Fruit fly (Drosophila melanogaster) S2 (cell line): ENCODE measurements around the gene lush.

Source experiments
- CG8478 ChIP-seq: fragments of >200 bp; optimal IDR thresholded peaks from 2 replicates; lab custom pipeline; 2018
- CTCF ChIP-seq, 2 experiments: fragments of >200 bp; optimal IDR thresholded peaks; 2 replicates each; lab custom pipeline; 2018

The lush gene

DNA sequence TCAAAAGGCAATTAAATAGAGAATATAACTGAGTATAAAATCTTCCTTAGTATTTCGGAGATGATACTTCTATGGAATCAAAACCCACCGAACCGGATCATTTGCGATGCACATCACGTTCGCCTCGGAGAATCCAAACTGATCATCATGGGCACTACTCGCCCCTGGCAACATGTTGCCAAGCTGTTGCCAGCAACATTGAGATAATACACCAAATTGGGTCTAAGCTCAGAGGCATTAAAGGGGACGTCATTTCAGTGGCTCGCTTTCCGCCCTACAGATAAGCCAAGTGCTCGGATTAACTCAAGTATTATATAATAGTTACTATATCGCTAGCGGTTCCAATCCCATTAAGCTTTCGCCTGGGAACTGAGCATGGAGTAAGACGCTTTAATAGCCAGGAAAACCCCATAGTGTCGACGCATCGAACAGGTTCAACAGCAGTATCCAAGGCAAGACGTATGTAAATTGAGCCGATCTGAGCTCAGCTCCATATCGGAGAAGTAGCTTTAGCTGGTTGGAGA lies at the start of gene lush, which contains the start of gene CG9372:
lush (minus strand) TSS at position 117 of the 524 bp plus-strand sequence.
CG9372 (plus strand) TSS at position 235 of the 524 bp plus-strand sequence.
- TF ChIP-seq CG8478 (lab: Kevin White, UChicago) = no peak
- no peak for TF ChIP-seq CTCF (optimal IDR thresholded peaks at IDR 0.05; lab: Kevin White, UChicago)

DNA sequence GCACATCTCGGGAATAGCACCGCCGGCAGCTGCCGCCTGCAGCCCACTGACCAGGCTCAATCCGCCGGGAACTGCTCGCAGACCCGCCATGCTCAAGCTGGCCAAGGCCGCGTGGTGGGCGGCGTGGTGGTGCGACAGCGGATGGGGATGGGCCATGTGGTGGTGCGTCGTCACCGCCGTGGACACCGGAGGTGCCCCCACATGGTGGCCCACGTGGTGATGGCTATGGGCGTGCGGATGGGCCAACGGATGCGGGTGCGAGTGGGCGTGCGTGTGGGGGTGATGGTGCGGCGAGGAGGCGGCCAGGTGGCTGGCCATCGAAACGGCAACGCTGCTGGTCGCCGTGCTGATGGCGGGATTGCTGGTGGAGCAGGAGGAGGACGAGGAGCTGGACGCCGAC lies 47.6 kb upstream of the lush start:
- TF ChIP-seq CTCF (optimal IDR thresholded peaks at IDR 0.05; lab: Kevin White, UChicago) = no peak
- TF ChIP-seq CG8478 (lab: Kevin White, UChicago) = no peak

DNA sequence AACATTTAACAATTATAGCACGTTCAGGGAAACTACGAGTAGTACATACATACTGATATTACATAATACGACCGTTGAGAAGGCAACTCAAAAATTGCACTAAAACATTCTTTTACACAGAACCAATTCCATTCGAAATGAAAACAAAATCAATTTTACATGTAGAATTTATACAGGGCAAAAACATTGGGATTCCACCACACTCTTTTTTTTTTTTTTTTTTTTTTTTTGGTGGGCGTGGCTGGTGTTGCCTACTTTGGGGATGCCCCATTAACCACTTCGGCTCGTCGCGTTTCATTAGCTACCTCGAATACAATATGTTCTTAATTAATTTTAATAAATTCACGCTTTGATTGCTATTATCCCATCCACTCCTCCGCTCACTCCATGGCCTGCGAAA lies 44.7 kb upstream of the lush start:
- TF ChIP-seq CG8478 (lab: Kevin White, UChicago) (no peak), CTCF (optimal IDR thresholded peaks at IDR 0.05; lab: Kevin White, UChicago) (peak in 1 of 2 experiments; percentile 52)

DNA sequence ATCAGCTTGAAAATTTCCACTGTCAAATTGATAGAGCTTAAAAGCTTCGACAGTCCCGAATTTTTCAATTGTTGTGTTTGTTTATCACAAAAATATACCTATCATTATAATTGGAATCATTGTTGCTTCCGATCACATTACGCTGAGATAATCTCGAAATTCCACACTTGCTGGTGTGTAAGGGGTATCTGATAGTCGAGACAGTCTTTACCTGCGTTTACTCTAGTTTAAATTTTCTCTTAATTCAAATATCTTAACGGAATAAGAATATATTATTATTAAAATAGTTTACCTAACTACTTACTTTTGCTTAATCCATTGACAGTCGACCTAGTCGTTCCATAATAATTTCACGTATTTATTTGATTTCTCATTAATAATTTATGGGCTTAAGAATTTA lies 44.2 kb upstream of the lush start:
- no peak for TF ChIP-seq CTCF (optimal IDR thresholded peaks at IDR 0.05; lab: Kevin White, UChicago)
- no peak for TF ChIP-seq CG8478 (lab: Kevin White, UChicago)

DNA sequence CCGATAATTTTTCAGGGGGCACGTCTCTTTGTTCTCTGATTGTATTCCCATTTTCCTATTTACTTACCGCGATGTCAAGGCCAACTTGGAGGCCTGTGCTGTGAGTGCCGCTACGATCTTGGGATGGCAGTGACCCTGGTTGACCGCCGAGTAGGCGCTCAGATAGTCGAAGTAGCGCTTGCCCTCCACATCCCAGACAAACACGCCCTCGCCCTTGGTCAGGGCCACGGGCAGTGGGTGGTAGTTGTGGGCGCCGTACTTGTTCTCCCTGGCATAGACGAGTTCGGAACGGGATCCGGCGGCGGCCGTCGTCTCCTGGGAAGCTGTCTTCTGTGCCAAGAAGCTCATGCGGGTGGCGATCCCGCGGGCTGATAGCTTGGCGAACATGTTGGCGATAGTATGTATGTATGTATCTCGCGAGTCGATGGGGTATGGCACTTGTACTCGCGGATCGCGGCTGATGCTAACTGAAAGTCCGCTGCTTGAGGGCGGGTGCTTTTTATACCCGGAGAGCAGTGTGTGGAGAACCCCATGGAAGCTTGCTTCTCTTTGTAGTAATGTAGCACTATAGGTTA lies 43.6 kb upstream of the lush start, which contains the start of gene Oat:
Oat (minus strand) TSS at position 478 of the 575 bp plus-strand sequence.
- no peak for TF ChIP-seq CTCF (optimal IDR thresholded peaks at IDR 0.05; lab: Kevin White, UChicago)
- TF ChIP-seq CG8478 (lab: Kevin White, UChicago) = no peak

DNA sequence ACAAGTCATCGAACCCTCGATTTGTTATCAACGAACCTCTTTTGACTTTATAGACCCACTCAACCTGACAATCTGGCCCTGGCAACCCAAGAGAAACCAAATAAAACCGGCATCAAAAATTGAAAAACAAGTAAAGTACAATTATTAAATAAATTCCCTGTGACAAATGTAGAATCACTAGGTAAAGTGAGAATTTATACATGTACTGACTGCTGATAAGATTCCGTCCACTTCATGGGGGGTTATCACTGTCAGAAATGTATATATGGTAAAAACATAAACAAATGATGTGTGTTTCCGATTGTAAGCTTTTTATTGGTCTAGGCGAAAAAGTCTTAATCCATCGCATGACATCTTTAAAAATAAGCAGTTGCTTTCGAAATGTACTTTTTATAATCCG lies 42.8 kb upstream of the lush start:
- TF ChIP-seq CG8478 (lab: Kevin White, UChicago) (no peak), CTCF (optimal IDR thresholded peaks at IDR 0.05; lab: Kevin White, UChicago) (no peak)

DNA sequence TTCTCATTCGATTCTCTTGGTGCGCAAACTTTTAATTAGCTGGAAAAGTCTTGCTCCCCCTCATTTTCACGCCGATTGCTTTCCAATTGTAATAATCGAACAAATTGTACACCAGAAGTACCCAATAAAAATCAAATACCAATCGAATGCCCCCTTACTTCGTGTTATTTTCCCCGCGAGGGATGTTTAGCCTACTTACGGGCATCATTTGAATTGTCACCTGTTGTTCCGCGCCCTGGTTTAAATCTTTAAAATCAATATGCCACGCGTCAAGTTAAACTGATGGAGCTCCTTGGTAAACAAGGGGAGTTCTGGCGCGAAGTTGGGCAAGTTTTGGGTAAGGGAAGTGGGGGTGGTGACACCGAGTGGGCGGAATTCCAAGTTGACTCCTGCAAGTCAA lies 40.4 kb upstream of the lush start:
- TF ChIP-seq CG8478 (lab: Kevin White, UChicago) = no peak
- no peak for TF ChIP-seq CTCF (optimal IDR thresholded peaks at IDR 0.05; lab: Kevin White, UChicago)

DNA sequence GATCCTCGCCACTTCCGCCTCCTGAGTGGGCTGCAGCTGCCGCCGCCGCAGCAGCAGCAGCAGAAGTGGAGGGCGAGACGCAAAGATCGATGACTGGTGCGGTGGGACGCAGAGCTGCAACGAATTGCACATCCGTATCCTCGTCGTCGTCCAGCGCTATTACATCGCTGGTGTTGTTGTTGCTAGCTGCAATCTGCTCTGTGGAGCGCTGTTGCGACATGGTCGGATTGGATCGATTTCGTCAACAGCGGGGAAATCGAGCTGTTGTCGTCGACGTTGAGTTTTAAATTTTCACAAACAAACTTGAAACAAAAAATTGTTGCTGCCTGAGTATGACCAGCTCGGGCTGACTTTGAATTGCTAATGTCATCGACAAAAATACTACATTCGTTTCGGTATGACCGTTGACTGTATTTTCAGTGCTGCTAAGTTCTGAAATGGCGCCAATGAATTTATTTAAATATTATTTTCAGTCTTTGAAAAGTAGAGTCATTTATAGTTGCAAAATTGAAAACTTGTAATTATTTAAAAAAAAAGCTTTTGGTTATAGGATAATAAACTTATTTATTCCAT lies 36.6 kb upstream of the lush start, which contains the start of gene Rnf146:
Rnf146 (minus strand) TSS at position 369 of the 573 bp plus-strand sequence.
- TF ChIP-seq CTCF (optimal IDR thresholded peaks at IDR 0.05; lab: Kevin White, UChicago) = no peak

DNA sequence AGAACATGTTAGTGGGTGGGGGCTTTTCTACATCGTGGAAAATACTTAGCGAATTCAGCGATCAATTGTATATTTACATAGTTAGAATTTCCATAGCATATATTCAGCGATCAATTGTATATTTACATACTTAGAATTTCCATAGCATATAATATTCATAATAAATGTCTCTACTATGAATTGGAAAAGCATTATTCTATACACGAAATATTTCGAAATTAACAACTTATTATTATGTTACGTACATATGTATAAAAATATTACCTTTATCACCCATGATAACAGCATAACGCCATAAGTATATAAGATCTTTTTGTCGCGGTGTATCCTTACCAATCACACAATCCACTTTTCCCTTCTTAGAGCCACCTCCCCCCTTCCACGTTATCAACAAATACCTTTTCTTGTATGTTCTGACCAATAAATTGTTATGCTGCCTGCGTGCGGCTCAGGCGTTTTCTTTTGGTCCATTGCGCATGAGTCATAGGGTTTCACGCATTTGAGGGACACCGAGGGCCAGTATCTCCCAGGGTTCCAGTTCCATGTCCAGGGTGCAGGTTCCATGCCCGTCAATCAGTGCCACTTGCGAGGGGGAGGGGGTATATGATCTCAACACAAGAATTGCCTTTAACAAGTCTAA lies 31.1 kb upstream of the lush start:
- no peak for TF ChIP-seq CTCF (optimal IDR thresholded peaks at IDR 0.05; lab: Kevin White, UChicago)
- TF ChIP-seq CG8478 (lab: Kevin White, UChicago) = no peak

DNA sequence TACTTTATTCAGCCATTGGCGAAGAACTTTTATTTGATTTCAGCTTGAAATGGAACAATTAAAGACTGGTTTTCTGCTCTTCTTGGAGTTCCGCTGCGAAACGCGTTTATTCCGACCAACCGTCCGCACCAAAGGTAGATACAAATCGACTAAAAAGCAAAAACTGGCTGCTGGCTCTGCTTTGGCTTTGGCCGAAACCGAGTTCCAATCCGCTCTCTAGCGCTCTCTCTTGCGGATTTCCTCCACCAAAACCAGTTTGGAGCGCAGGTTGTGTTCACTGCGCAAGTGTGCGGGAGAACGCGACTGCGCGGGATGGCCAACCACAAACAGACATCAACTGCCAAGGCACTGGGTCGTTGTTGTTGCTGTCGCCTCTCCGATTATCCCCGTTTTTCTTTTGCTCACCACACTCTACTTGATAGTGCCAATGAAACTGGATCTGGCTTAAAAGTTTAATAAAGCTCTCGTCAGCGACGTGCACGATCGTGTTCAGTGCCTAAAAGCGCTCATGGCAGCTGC lies 29.6 kb upstream of the lush start, which contains the start of gene wnd:
wnd (minus strand) TSS at position 306 of the 519 bp plus-strand sequence.
- TF ChIP-seq CG8478 (lab: Kevin White, UChicago) = no peak
- TF ChIP-seq CTCF (optimal IDR thresholded peaks at IDR 0.05; lab: Kevin White, UChicago) = no peak

DNA sequence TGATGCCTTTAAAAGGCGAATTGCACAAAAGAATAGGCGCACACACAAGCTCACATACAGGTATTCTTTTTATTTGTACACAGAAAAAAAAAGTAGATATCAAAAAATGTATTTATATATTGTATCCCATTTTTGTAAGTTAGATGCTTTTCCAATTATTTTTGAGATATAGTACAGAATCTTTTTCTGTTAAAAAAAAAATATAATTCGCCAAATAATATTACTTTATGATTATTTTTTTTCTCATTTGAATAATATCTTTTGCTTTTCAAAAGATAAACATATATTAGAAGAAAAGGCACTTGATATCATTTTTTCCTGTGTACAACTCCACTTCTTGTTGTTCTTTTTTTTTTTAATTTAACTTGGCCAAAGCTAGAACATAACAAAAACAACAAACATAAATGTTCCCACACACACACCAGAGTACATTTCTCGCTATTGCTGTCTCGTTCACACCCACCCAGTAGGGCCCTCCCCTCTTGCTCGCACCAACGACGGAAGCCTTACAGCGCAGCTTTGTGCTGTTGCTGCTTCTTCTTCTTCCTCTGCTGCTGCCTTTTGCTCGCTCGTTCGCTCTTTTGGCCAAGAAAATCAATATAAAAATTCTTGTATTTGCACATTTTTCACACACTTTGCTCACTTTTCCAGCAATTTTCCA lies 29.0 kb upstream of the lush start:
- TF ChIP-seq CTCF (optimal IDR thresholded peaks at IDR 0.05; lab: Kevin White, UChicago) = no peak
- no peak for TF ChIP-seq CG8478 (lab: Kevin White, UChicago)

DNA sequence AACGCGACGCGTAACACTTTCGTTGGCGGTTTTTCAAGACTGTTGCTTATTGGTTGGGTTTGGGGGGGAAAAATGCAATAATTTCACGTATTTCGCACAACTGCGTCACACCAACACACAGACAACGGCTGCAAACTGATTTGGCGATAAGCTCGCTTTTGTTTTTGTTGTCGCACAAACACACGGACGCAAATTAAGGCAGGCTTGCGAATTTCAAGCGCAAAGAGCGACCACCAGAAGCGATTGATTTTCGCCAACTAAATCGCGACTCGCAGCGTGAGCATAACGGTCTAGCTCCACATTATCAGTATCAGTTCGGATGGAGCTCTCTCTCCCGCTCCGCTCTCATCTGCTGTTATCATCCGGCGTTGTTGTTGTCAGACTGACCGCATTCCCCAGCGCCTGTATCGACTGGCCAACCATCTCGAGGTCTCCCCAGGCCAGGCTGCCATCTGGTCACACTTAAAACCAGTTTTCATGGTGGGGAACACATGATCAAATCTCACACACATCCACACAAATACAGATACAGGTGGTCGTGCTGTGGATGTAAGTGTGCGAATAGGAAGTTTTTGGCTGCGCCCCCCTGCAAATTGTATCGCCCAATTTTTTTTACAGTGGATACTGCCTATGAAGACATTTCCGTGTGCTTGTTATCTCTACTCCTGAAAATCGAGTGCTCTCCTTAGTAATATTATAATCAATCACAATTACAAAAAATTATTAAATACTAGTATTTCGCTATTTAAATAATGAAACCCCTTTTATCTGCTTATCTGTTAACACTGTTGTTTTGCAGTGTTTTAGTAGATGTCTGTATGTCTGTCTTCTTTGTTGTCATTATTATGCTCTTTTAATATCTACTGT lies 27.1 kb upstream of the lush start:
- TF ChIP-seq CTCF (optimal IDR thresholded peaks at IDR 0.05; lab: Kevin White, UChicago) (no peak), CG8478 (lab: Kevin White, UChicago) (no peak)

DNA sequence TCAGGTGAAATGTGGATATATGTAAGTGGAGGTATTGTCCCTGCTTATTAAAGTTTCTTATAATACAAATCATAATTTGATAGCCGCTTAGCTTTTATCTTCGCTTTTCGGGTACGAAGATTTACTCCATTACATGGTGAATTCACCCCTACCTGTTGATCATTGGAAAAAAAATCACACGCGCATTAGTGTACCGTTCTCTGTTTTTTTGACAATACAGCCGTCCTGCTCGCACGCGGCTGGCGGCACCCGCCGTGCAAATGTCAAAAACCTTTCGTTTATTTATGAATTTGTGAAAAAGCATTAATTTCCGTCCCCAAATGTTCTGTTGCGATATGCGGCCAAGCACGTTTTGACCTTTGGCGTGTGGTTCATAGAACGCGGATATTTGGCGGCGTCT lies 26.0 kb upstream of the lush start:
- no peak for TF ChIP-seq CTCF (optimal IDR thresholded peaks at IDR 0.05; lab: Kevin White, UChicago)
- no peak for TF ChIP-seq CG8478 (lab: Kevin White, UChicago)

DNA sequence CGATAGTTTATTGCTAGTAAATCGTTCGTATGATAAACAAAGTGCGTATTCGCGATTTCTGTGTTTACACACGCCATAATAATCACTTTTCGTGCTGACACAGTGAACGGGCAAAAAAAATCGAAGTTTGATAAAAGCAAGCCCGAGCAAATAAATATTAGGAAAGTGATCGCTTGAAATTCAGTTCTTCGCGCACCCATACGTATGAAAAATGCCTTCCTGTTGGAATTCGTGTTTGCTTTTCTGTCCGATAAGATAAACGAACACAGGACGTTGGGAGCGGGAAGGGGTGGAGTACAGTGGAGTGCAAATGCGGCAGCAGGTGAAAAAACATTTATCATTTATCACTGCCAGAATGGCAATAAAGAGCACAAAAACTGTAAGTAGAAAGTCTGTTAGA lies 24.8 kb upstream of the lush start:
- TF ChIP-seq CTCF (optimal IDR thresholded peaks at IDR 0.05; lab: Kevin White, UChicago) (no peak), CG8478 (lab: Kevin White, UChicago) (no peak)
